Worm (Caenorhabditis elegans): ENCODE results near the gene R10H10.4.

- TF ChIP-seq madf-2 (tag; optimal IDR thresholded peaks at IDR 0.05) = no peak
- peak; percentile 9 for TF ChIP-seq pros-1 (tag; optimal IDR thresholded peaks at IDR 0.05)
- no peak for TF ChIP-seq ceh-30 (tag; optimal IDR thresholded peaks at IDR 0.05)
- no peak for TF ChIP-seq ceh-45 (GFP tag; IDR thresholded peaks at IDR 0.05)
- TF ChIP-seq ama-1 (optimal IDR thresholded peaks at IDR 0.05) = no peak
- no peak for TF ChIP-seq ceh-14 (tag; optimal IDR thresholded peaks at IDR 0.05)
- no peak for TF ChIP-seq ceh-22 (tag; optimal IDR thresholded peaks at IDR 0.05)
Measured at ce11 chrIV:10345990-10346389, 48.8 kb downstream of the R10H10.4 start.
